Fruit fly (Drosophila melanogaster): ENCODE results near the gene Coq4.
A peak's percentile ranks its signal among the peaks of the same experiment; 100 is the strongest.

Coq4 gene

DNA sequence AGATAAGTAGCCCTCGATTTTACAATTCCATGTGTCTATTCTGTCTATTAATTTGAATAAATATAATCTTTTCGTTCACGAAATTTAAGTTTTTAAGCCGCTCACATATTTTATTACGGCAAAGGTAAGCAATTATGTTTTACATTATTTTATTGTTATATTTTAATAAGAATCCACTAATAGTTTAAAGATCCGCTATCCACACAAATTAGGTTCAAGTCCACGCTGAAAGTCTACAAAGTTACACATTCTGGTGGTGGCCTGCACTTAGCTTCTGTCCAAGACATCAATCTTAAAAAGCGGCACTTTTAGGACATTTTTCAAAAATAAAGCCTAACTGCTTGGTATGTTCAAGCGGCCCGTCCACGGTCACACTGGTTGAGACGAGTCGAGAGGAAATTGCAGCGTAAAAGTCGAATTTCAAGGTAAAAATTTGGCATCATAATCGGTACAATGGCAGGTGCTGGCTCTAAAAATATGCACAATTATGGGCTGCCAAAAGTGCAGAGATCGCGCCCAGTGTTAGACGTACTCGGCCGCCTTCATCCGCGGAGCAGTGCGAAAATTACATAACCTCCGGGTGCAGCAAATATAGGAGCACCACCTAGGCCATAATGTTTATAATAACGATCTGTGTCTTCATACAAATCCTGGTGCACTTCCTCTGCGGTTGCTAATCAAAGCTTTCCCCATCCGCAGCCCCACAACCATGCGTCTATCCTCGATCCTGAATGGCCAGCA, 41.5 kb upstream of the Coq4 start, which contains the start of the genes UQCR-Q and CG46525 (continued):
- TF ChIP-seq CG6683 (GFP tag; optimal IDR thresholded peaks at IDR 0.05) (no peak), wdn (GFP tag; IDR thresholded peaks at IDR 0.05) (no peak), CG17385 (GFP tag; optimal IDR thresholded peaks at IDR 0.05) (no peak), dmrt11E (tag; optimal IDR thresholded peaks at IDR 0.05) (no peak), wek (GFP tag; optimal IDR thresholded peaks at IDR 0.05) (no peak), CG17802 (tag; optimal IDR thresholded peaks at IDR 0.05) (no peak), CG11695 (GFP tag; IDR thresholded peaks at IDR 0.05) (no peak), CG11560 (tag; IDR thresholded peaks at IDR 0.05) (no peak), disco-r (GFP tag; optimal IDR thresholded peaks at IDR 0.05) (no peak), CG16779 (GFP tag; IDR thresholded peaks at IDR 0.05) (no peak), stwl (tag; optimal IDR thresholded peaks at IDR 0.05) (peak; percentile 72), zfh1 (GFP tag; IDR thresholded peaks at IDR 0.05) (no peak), crol (GFP tag; IDR thresholded peaks at IDR 0.05) (no peak), CG13775 (GFP tag; optimal IDR thresholded peaks at IDR 0.05) (no peak), scrt (GFP tag; optimal IDR thresholded peaks at IDR 0.05) (no peak), CG17361 (GFP tag; IDR thresholded peaks at IDR 0.05) (no peak), tgo (GFP tag; IDR thresholded peaks at IDR 0.05) (no peak), jumu (GFP tag; optimal IDR thresholded peaks at IDR 0.05) (no peak), CG8359 (GFP tag; optimal IDR thresholded peaks at IDR 0.05; ENCODE audit: borderline replicate concordance) (no peak), exex (tag; optimal IDR thresholded peaks at IDR 0.05) (peak; percentile 59), bcd (GFP tag; optimal IDR thresholded peaks at IDR 0.05) (no peak), nerfin-1 (tag; optimal IDR thresholded peaks at IDR 0.05) (no peak), CG11398 (GFP tag; optimal IDR thresholded peaks at IDR 0.05) (no peak), CG12942 (GFP tag; optimal IDR thresholded peaks at IDR 0.05) (no peak), Blimp-1 (GFP tag; optimal IDR thresholded peaks at IDR 0.05) (no peak), CG1792 (GFP tag; optimal IDR thresholded peaks at IDR 0.05) (no peak), lilli (GFP tag; optimal IDR thresholded peaks at IDR 0.05) (no peak), CG1603 (tag; optimal IDR thresholded peaks at IDR 0.05) (peak; percentile 72), Atf-2 (GFP tag; optimal IDR thresholded peaks at IDR 0.05) (no peak), CG1832 (GFP tag; optimal IDR thresholded peaks at IDR 0.05) (no peak), CG34224 (GFP tag; IDR thresholded peaks at IDR 0.05; ENCODE audit: partially characterized antibody) (no peak), Optix (GFP tag; IDR thresholded peaks at IDR 0.05) (no peak), CG10979 (tag; optimal IDR thresholded peaks at IDR 0.05) (no peak), CG11723 (GFP tag; optimal IDR thresholded peaks at IDR 0.05) (no peak), bab2 (GFP tag; optimal IDR thresholded peaks at IDR 0.05) (no peak), al (GFP tag; IDR thresholded peaks at IDR 0.05) (no peak), wor (GFP tag; IDR thresholded peaks at IDR 0.05) (no peak), run (tag; optimal IDR thresholded peaks at IDR 0.05) (no peak), ATbp (GFP tag; optimal IDR thresholded peaks at IDR 0.05) (no peak), emc (GFP tag; optimal IDR thresholded peaks at IDR 0.05) (no peak), croc (GFP tag; conservative IDR thresholded peaks at IDR 0.05) (no peak), CG8478 (optimal IDR thresholded peaks at IDR 0.05) (no peak), CG10565 (GFP tag; optimal IDR thresholded peaks at IDR 0.05) (no peak), luna (GFP tag; optimal IDR thresholded peaks at IDR 0.05) (no peak), grau (tag; optimal IDR thresholded peaks at IDR 0.05) (peak; percentile 15), gt (GFP tag; IDR thresholded peaks at IDR 0.05) (no peak), eve (GFP tag; optimal IDR thresholded peaks at IDR 0.05) (no peak), CG10147 (GFP tag; optimal IDR thresholded peaks at IDR 0.05) (no peak), CG42726 (GFP tag; IDR thresholded peaks at IDR 0.05; ENCODE audit: partially characterized antibody) (peak; percentile 62), GATAe (GFP tag; conservative IDR thresholded peaks at IDR 0.05) (no peak), tio (GFP tag; optimal IDR thresholded peaks at IDR 0.05) (no peak)
